Comparison of ENCODE assay signal across 2 fruit fly cellular contexts in the genomic region with DNA sequence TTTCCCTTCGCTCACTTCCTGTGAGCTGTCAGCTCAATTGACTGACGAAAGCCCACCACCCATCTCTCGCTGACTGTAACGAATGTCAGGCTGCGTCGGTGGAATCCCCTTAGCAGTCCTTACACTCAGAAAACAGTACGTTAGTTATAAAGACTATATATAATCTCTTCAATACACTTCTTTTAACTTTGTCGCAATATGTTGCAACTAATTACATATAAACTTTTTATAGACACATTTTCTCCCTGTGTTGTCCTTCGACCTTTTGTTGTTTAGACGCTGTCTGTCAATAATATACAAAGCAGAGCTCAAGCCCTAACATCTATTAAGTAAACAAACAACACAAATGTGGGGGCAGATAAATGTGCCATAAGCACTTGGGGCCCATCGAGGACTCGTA.
TF ChIP-seq lines count a peak whose summit lies in the region.

No protein-coding gene starts in this region.

- TF ChIP-seq CTCF in whole organism, embryonic (GFP tag; optimal IDR thresholded peaks at IDR 0.05; lab: Kevin White, UChicago), result no peak

TF ChIP-seq in whole organism, embryonic, 481 proteins besides CTCF, POLR2A, EP300 and RAD21 (continues in another document):
- TF ChIP-seq CG13296 (GFP tag; optimal IDR thresholded peaks at IDR 0.05; lab: Kevin White, UChicago), result no peak
- TF ChIP-seq CG15696 (tag; optimal IDR thresholded peaks at IDR 0.05; lab: Kevin White, UChicago), result no peak
- no peak for TF ChIP-seq CG9609 (GFP tag; optimal IDR thresholded peaks at IDR 0.05; lab: Kevin White, UChicago)
- no peak for TF ChIP-seq chif (GFP tag; optimal IDR thresholded peaks at IDR 0.05; lab: Kevin White, UChicago)
- no peak for TF ChIP-seq sc (optimal IDR thresholded peaks at IDR 0.05; lab: Kevin White, UChicago)
- no peak for TF ChIP-seq sc (GFP tag; optimal IDR thresholded peaks at IDR 0.05; lab: Kevin White, UChicago)
- TF ChIP-seq slou (GFP tag; optimal IDR thresholded peaks at IDR 0.05; lab: Kevin White, UChicago), result no peak
- no peak for TF ChIP-seq inv (GFP tag; IDR thresholded peaks at IDR 0.05; lab: Robert Waterston, UW; ENCODE audit: partially characterized antibody)
- TF ChIP-seq CG15514 (GFP tag; optimal IDR thresholded peaks at IDR 0.05; lab: Kevin White, UChicago), result no peak
- no peak for TF ChIP-seq amos (GFP tag; IDR thresholded peaks at IDR 0.05; lab: Robert Waterston, UW; ENCODE audit: partially characterized antibody)
- TF ChIP-seq vnd (GFP tag; IDR thresholded peaks at IDR 0.05; lab: Robert Waterston, UW; ENCODE audit: partially characterized antibody), result no peak
- no peak for TF ChIP-seq stwl (tag; optimal IDR thresholded peaks at IDR 0.05; lab: Kevin White, UChicago)
- TF ChIP-seq stc (GFP tag; IDR thresholded peaks at IDR 0.05; lab: Robert Waterston, UW), result no peak
- TF ChIP-seq Med (GFP tag; lab: Kevin White, UChicago), result peak; percentile 66
- no peak for TF ChIP-seq Ptx1 (GFP tag; IDR thresholded peaks at IDR 0.05; lab: Robert Waterston, UW)
- TF ChIP-seq bcd (GFP tag; optimal IDR thresholded peaks at IDR 0.05; lab: Kevin White, UChicago), result no peak
- TF ChIP-seq CG12299 (tag; optimal IDR thresholded peaks at IDR 0.05; lab: Kevin White, UChicago), result no peak
- TF ChIP-seq sisA (GFP tag; IDR thresholded peaks at IDR 0.05; lab: Robert Waterston, UW), result no peak
- TF ChIP-seq sens-2 (GFP tag; IDR thresholded peaks at IDR 0.05; lab: Robert Waterston, UW), result no peak
- TF ChIP-seq Usf (GFP tag; optimal IDR thresholded peaks at IDR 0.05; lab: Kevin White, UChicago), result no peak
- TF ChIP-seq CG34422 (GFP tag; IDR thresholded peaks at IDR 0.05; lab: Robert Waterston, UW), result 0 out of 3 replicates have a peak, but pooled peaks have one; percentile 11
- TF ChIP-seq Poxn (GFP tag; IDR thresholded peaks at IDR 0.05; lab: Robert Waterston, UW), result no peak
- no peak for TF ChIP-seq Fer3 (tag; optimal IDR thresholded peaks at IDR 0.05; lab: Kevin White, UChicago)
- no peak for TF ChIP-seq CG8290 (GFP tag; optimal IDR thresholded peaks at IDR 0.05; lab: Kevin White, UChicago)
- TF ChIP-seq CG8290 (tag; optimal IDR thresholded peaks at IDR 0.05; lab: Kevin White, UChicago), result no peak
- no peak for TF ChIP-seq Jarid2 (GFP tag; optimal IDR thresholded peaks at IDR 0.05; lab: Kevin White, UChicago)
- TF ChIP-seq al (GFP tag; IDR thresholded peaks at IDR 0.05; lab: Robert Waterston, UW), result no peak
- TF ChIP-seq ap (GFP tag; IDR thresholded peaks at IDR 0.05; lab: Robert Waterston, UW), result no peak
- TF ChIP-seq CG9215 (GFP tag; IDR thresholded peaks at IDR 0.05; lab: Robert Waterston, UW), result no peak
- TF ChIP-seq CG4617 (GFP tag; optimal IDR thresholded peaks at IDR 0.05; lab: Kevin White, UChicago; ENCODE audit: borderline replicate concordance), result no peak
- TF ChIP-seq CG17612 (GFP tag; IDR thresholded peaks at IDR 0.05; lab: Robert Waterston, UW), result no peak
- peak; percentile 63 for TF ChIP-seq CG18599 (GFP tag; optimal IDR thresholded peaks at IDR 0.05; lab: Kevin White, UChicago)
- no peak for TF ChIP-seq ro (GFP tag; IDR thresholded peaks at IDR 0.05; lab: Robert Waterston, UW)
- no peak for TF ChIP-seq fu2 (GFP tag; optimal IDR thresholded peaks at IDR 0.05; lab: Kevin White, UChicago)
- no peak for TF ChIP-seq bowl (GFP tag; IDR thresholded peaks at IDR 0.05; lab: Robert Waterston, UW)
- TF ChIP-seq CG30020 (tag; optimal IDR thresholded peaks at IDR 0.05; lab: Kevin White, UChicago), result no peak
- no peak for TF ChIP-seq Nf-YB (GFP tag; optimal IDR thresholded peaks at IDR 0.05; lab: Kevin White, UChicago)
- no peak for TF ChIP-seq CG7372 (GFP tag; IDR thresholded peaks at IDR 0.05; lab: Robert Waterston, UW)
- TF ChIP-seq lov (optimal IDR thresholded peaks at IDR 0.05; lab: Kevin White, UChicago), result no peak
- no peak for TF ChIP-seq lov (GFP tag; IDR thresholded peaks at IDR 0.05; lab: Robert Waterston, UW)
- no peak for TF ChIP-seq zen2 (GFP tag; IDR thresholded peaks at IDR 0.05; lab: Robert Waterston, UW; ENCODE audit: partially characterized antibody)
- no peak for TF ChIP-seq CG16815 (GFP tag; optimal IDR thresholded peaks at IDR 0.05; lab: Kevin White, UChicago)
- no peak for TF ChIP-seq aop (GFP tag; IDR thresholded peaks at IDR 0.05; lab: Robert Waterston, UW)
- no peak for TF ChIP-seq CG1792 (GFP tag; optimal IDR thresholded peaks at IDR 0.05; lab: Kevin White, UChicago)
- TF ChIP-seq salm (tag; optimal IDR thresholded peaks at IDR 0.05; lab: Kevin White, UChicago), result no peak
- TF ChIP-seq CHES-1-like (GFP tag; optimal IDR thresholded peaks at IDR 0.05; lab: Kevin White, UChicago), result no peak

TF ChIP-seq in whole organism, prepupa, 60 proteins besides CTCF, POLR2A, EP300 and RAD21:
- no peak for TF ChIP-seq Eip75B (GFP tag; optimal IDR thresholded peaks at IDR 0.05; lab: Kevin White, UChicago)
- TF ChIP-seq acj6 (GFP tag; optimal IDR thresholded peaks at IDR 0.05; lab: Kevin White, UChicago), result no peak
- TF ChIP-seq fkh (GFP tag; optimal IDR thresholded peaks at IDR 0.05; lab: Kevin White, UChicago), result peak; percentile 0
